ENCODE assay signal across 1 fruit fly cellular context in genomic region chrX:2135868-2136787, dm6.
TF ChIP-seq lines count a peak whose summit lies in the region.

No protein-coding gene starts in this region.

TF ChIP-seq in whole organism, embryonic, 481 proteins besides CTCF, POLR2A, EP300 and RAD21 (continued from another document and continues in another):
- peak; percentile 81 for TF ChIP-seq Ets65A (GFP tag; lab: Kevin White, UChicago)
- no peak for TF ChIP-seq CG1024 (GFP tag; IDR thresholded peaks at IDR 0.05; lab: Robert Waterston, UW)
- no peak for TF ChIP-seq CG10565 (GFP tag; optimal IDR thresholded peaks at IDR 0.05; lab: Kevin White, UChicago)
- TF ChIP-seq Rx (GFP tag; IDR thresholded peaks at IDR 0.05; lab: Robert Waterston, UW): peak; percentile 27; the same call in 1 of the 2 replicates
- TF ChIP-seq CG3995 (GFP tag; optimal IDR thresholded peaks at IDR 0.05; lab: Kevin White, UChicago): no peak
- no peak for TF ChIP-seq trh (GFP tag; optimal IDR thresholded peaks at IDR 0.05; lab: Kevin White, UChicago)
- TF ChIP-seq Neu2 (GFP tag; optimal IDR thresholded peaks at IDR 0.05; lab: Kevin White, UChicago; ENCODE audit: borderline replicate concordance): no peak
- no peak for TF ChIP-seq CG6791 (GFP tag; IDR thresholded peaks at IDR 0.05; lab: Robert Waterston, UW; ENCODE audit: partially characterized antibody)
- no peak for TF ChIP-seq ranshi (GFP tag; IDR thresholded peaks at IDR 0.05; lab: Robert Waterston, UW)
- TF ChIP-seq CG3838 (GFP tag; optimal IDR thresholded peaks at IDR 0.05; lab: Kevin White, UChicago): no peak
- TF ChIP-seq CG4854 (GFP tag; optimal IDR thresholded peaks at IDR 0.05; lab: Kevin White, UChicago): no peak
- no peak for TF ChIP-seq CG18476 (GFP tag; optimal IDR thresholded peaks at IDR 0.05; lab: Kevin White, UChicago)
- TF ChIP-seq CG2875 (GFP tag; optimal IDR thresholded peaks at IDR 0.05; lab: Kevin White, UChicago): no peak
- TF ChIP-seq CG13287 (GFP tag; IDR thresholded peaks at IDR 0.05; lab: Robert Waterston, UW; ENCODE audit: partially characterized antibody): no peak
- no peak for TF ChIP-seq Mad (GFP tag; optimal IDR thresholded peaks at IDR 0.05; lab: Kevin White, UChicago)
- TF ChIP-seq D19B (GFP tag; optimal IDR thresholded peaks at IDR 0.05; lab: Kevin White, UChicago): peak; percentile 69
- TF ChIP-seq chn (GFP tag; optimal IDR thresholded peaks at IDR 0.05; lab: Kevin White, UChicago): no peak
- TF ChIP-seq CG6254 (GFP tag; optimal IDR thresholded peaks at IDR 0.05; lab: Kevin White, UChicago): no peak
- no peak for TF ChIP-seq emc (GFP tag; optimal IDR thresholded peaks at IDR 0.05; lab: Kevin White, UChicago)
- TF ChIP-seq dimm (GFP tag; IDR thresholded peaks at IDR 0.05; lab: Robert Waterston, UW): no peak
- no peak; the same call in 1 of the 2 replicates for TF ChIP-seq E2f1 (GFP tag; IDR thresholded peaks at IDR 0.05; lab: Robert Waterston, UW)
- no peak for TF ChIP-seq danr (GFP tag; IDR thresholded peaks at IDR 0.05; lab: Robert Waterston, UW)
- TF ChIP-seq tll (GFP tag; optimal IDR thresholded peaks at IDR 0.05; lab: Kevin White, UChicago): no peak
- no peak for TF ChIP-seq mirr (GFP tag; optimal IDR thresholded peaks at IDR 0.05; lab: Kevin White, UChicago)
- no peak for TF ChIP-seq fd64A (GFP tag; optimal IDR thresholded peaks at IDR 0.05; lab: Kevin White, UChicago)
- peak; percentile 41 for TF ChIP-seq Dip3 (GFP tag; optimal IDR thresholded peaks at IDR 0.05; lab: Kevin White, UChicago)
- no peak for TF ChIP-seq prd (optimal IDR thresholded peaks at IDR 0.05; lab: Kevin White, UChicago)
- peak; percentile 65; the same call in 2 of the 3 replicates for TF ChIP-seq prd (GFP tag; IDR thresholded peaks at IDR 0.05; lab: Robert Waterston, UW)
- no peak for TF ChIP-seq pfk (GFP tag; optimal IDR thresholded peaks at IDR 0.05; lab: Kevin White, UChicago)
- no peak for TF ChIP-seq wek (GFP tag; optimal IDR thresholded peaks at IDR 0.05; lab: Kevin White, UChicago)
- no peak for TF ChIP-seq Dp (GFP tag; optimal IDR thresholded peaks at IDR 0.05; lab: Kevin White, UChicago)
- no peak for TF ChIP-seq yki (optimal IDR thresholded peaks at IDR 0.05; lab: Kevin White, UChicago)
- peak; percentile 38 for TF ChIP-seq p53 (GFP tag; optimal IDR thresholded peaks at IDR 0.05; lab: Kevin White, UChicago)
- peak; percentile 41 for TF ChIP-seq CG16815 (GFP tag; optimal IDR thresholded peaks at IDR 0.05; lab: Kevin White, UChicago)
- no peak for TF ChIP-seq CG6683 (GFP tag; optimal IDR thresholded peaks at IDR 0.05; lab: Kevin White, UChicago)
- no peak for TF ChIP-seq CG13296 (GFP tag; optimal IDR thresholded peaks at IDR 0.05; lab: Kevin White, UChicago)
- no peak for TF ChIP-seq CG3065 (GFP tag; optimal IDR thresholded peaks at IDR 0.05; lab: Kevin White, UChicago)
- peak; percentile 39 for TF ChIP-seq lilli (GFP tag; optimal IDR thresholded peaks at IDR 0.05; lab: Kevin White, UChicago)
- peak; percentile 30 for TF ChIP-seq mam (GFP tag; optimal IDR thresholded peaks at IDR 0.05; lab: Kevin White, UChicago)
- TF ChIP-seq CG4730 (GFP tag; IDR thresholded peaks at IDR 0.05; lab: Robert Waterston, UW): peak; percentile 54; the same call in 1 of the 2 replicates
- peak; percentile 37; the same call in 1 of the 2 replicates for TF ChIP-seq al (GFP tag; IDR thresholded peaks at IDR 0.05; lab: Robert Waterston, UW)
- TF ChIP-seq disco-r (GFP tag; optimal IDR thresholded peaks at IDR 0.05; lab: Kevin White, UChicago): no peak
- no peak for TF ChIP-seq CG9797 (GFP tag; optimal IDR thresholded peaks at IDR 0.05; lab: Kevin White, UChicago)
- TF ChIP-seq ken (GFP tag; IDR thresholded peaks at IDR 0.05; lab: Robert Waterston, UW): 0 out of 3 replicates have a peak, but pooled peaks have one; percentile 39
- 0 out of 2 replicates have a peak, but pooled peaks have one; percentile 28 for TF ChIP-seq HLH3B (GFP tag; IDR thresholded peaks at IDR 0.05; lab: Robert Waterston, UW)
- peak; percentile 41; the same call in 1 of the 2 replicates for TF ChIP-seq ssp (GFP tag; IDR thresholded peaks at IDR 0.05; lab: Robert Waterston, UW)
- TF ChIP-seq dpn (GFP tag; optimal IDR thresholded peaks at IDR 0.05; lab: Kevin White, UChicago): peak; percentile 12 to 53
- peak; percentile 47 for TF ChIP-seq CG1603 (tag; optimal IDR thresholded peaks at IDR 0.05; lab: Kevin White, UChicago)
- no peak for TF ChIP-seq ftz-f1 (GFP tag; optimal IDR thresholded peaks at IDR 0.05; lab: Kevin White, UChicago)
- TF ChIP-seq pan (optimal IDR thresholded peaks at IDR 0.05; lab: Kevin White, UChicago): no peak
- TF ChIP-seq pan (GFP tag; optimal IDR thresholded peaks at IDR 0.05 in 1 of 2, IDR thresholded peaks at IDR 0.05 in 1 of 2): peak in 1 of 2 experiments; percentile 66
- TF ChIP-seq Usf (GFP tag; optimal IDR thresholded peaks at IDR 0.05; lab: Kevin White, UChicago): no peak
- TF ChIP-seq CG7987 (GFP tag; optimal IDR thresholded peaks at IDR 0.05; lab: Kevin White, UChicago): no peak
- TF ChIP-seq CG11696 (GFP tag; IDR thresholded peaks at IDR 0.05; lab: Robert Waterston, UW): no peak
- TF ChIP-seq CG6854 (GFP tag; optimal IDR thresholded peaks at IDR 0.05; lab: Kevin White, UChicago): no peak
- peak; percentile 6 for TF ChIP-seq lab (GFP tag; optimal IDR thresholded peaks at IDR 0.05; lab: Kevin White, UChicago)
- TF ChIP-seq CG16779 (GFP tag; IDR thresholded peaks at IDR 0.05; lab: Robert Waterston, UW): no peak
- no peak for TF ChIP-seq sna (GFP tag; IDR thresholded peaks at IDR 0.05; lab: Robert Waterston, UW; ENCODE audit: partially characterized antibody)
- peak; percentile 57 for TF ChIP-seq Meics (GFP tag; optimal IDR thresholded peaks at IDR 0.05; lab: Kevin White, UChicago)
- TF ChIP-seq kni (GFP tag; optimal IDR thresholded peaks at IDR 0.05; lab: Kevin White, UChicago): no peak
- TF ChIP-seq gt (GFP tag; IDR thresholded peaks at IDR 0.05; lab: Robert Waterston, UW): no peak
- peak; percentile 68 for TF ChIP-seq dysf (GFP tag; IDR thresholded peaks at IDR 0.05; lab: Robert Waterston, UW)
- no peak for TF ChIP-seq CG8089 (GFP tag; optimal IDR thresholded peaks at IDR 0.05; lab: Kevin White, UChicago)
- TF ChIP-seq CG7786 (GFP tag; optimal IDR thresholded peaks at IDR 0.05; lab: Kevin White, UChicago): peak; percentile 33
- no peak for TF ChIP-seq CG4328 (GFP tag; optimal IDR thresholded peaks at IDR 0.05; lab: Kevin White, UChicago)
- TF ChIP-seq Six4 (GFP tag; optimal IDR thresholded peaks at IDR 0.05; lab: Kevin White, UChicago): no peak
- TF ChIP-seq ac (GFP tag; optimal IDR thresholded peaks at IDR 0.05; lab: Kevin White, UChicago): no peak
- TF ChIP-seq CG16813 (GFP tag; IDR thresholded peaks at IDR 0.05; lab: Robert Waterston, UW; ENCODE audit: partially characterized antibody): no peak
- TF ChIP-seq CG42726 (GFP tag; IDR thresholded peaks at IDR 0.05; lab: Robert Waterston, UW; ENCODE audit: partially characterized antibody): no peak
- TF ChIP-seq unpg (GFP tag; optimal IDR thresholded peaks at IDR 0.05; lab: Kevin White, UChicago): peak; percentile 45
- no peak for TF ChIP-seq eyg (GFP tag; optimal IDR thresholded peaks at IDR 0.05; lab: Kevin White, UChicago)
- TF ChIP-seq onecut (GFP tag; IDR thresholded peaks at IDR 0.05; lab: Robert Waterston, UW): no peak
- TF ChIP-seq CG31224 (GFP tag; IDR thresholded peaks at IDR 0.05; lab: Robert Waterston, UW): no peak
- TF ChIP-seq bigmax (GFP tag; optimal IDR thresholded peaks at IDR 0.05; lab: Kevin White, UChicago): no peak
- no peak for TF ChIP-seq fru (optimal IDR thresholded peaks at IDR 0.05; lab: Kevin White, UChicago)
- TF ChIP-seq peb (GFP tag; IDR thresholded peaks at IDR 0.05; lab: Robert Waterston, UW): no peak
- no peak for TF ChIP-seq Doc2 (GFP tag; IDR thresholded peaks at IDR 0.05; lab: Robert Waterston, UW)
- TF ChIP-seq tup (GFP tag; optimal IDR thresholded peaks at IDR 0.05; lab: Kevin White, UChicago): no peak
- TF ChIP-seq gcm2 (GFP tag; optimal IDR thresholded peaks at IDR 0.05; lab: Kevin White, UChicago): no peak
- no peak; the same call in 2 of the 3 replicates for TF ChIP-seq CG2199 (GFP tag; IDR thresholded peaks at IDR 0.05; lab: Robert Waterston, UW)
- TF ChIP-seq abd-A (tag; optimal IDR thresholded peaks at IDR 0.05; lab: Kevin White, UChicago): no peak
- TF ChIP-seq tap (tag; optimal IDR thresholded peaks at IDR 0.05; lab: Kevin White, UChicago): no peak
- TF ChIP-seq CG10654 (GFP tag; optimal IDR thresholded peaks at IDR 0.05; lab: Kevin White, UChicago): no peak
- no peak for TF ChIP-seq YL-1 (GFP tag; optimal IDR thresholded peaks at IDR 0.05; lab: Kevin White, UChicago)
- peak; percentile 33 for TF ChIP-seq zfh2 (GFP tag; optimal IDR thresholded peaks at IDR 0.05; lab: Kevin White, UChicago)
- no peak for TF ChIP-seq Deaf1 (tag; optimal IDR thresholded peaks at IDR 0.05; lab: Kevin White, UChicago)
- TF ChIP-seq stwl (tag; optimal IDR thresholded peaks at IDR 0.05; lab: Kevin White, UChicago): no peak
- no peak for TF ChIP-seq CG14965 (GFP tag; optimal IDR thresholded peaks at IDR 0.05; lab: Kevin White, UChicago; ENCODE audit: borderline replicate concordance)
- no peak for TF ChIP-seq CG13123 (GFP tag; optimal IDR thresholded peaks at IDR 0.05; lab: Kevin White, UChicago)
- peak; percentile 0 for TF ChIP-seq CG17802 (tag; optimal IDR thresholded peaks at IDR 0.05; lab: Kevin White, UChicago)
- TF ChIP-seq B-H1 (GFP tag; IDR thresholded peaks at IDR 0.05; lab: Robert Waterston, UW): peak; percentile 11; the same call in 1 of the 3 replicates
- peak; percentile 34 for TF ChIP-seq ATbp (GFP tag; optimal IDR thresholded peaks at IDR 0.05; lab: Kevin White, UChicago)
- peak; percentile 57 for TF ChIP-seq CG32532 (GFP tag; IDR thresholded peaks at IDR 0.05; lab: Robert Waterston, UW)
- no peak for TF ChIP-seq Eip74EF (GFP tag; optimal IDR thresholded peaks at IDR 0.05; lab: Kevin White, UChicago)
- no peak for TF ChIP-seq CG12769 (tag; optimal IDR thresholded peaks at IDR 0.05; lab: Kevin White, UChicago)
- TF ChIP-seq Trl (optimal IDR thresholded peaks at IDR 0.05; lab: Kevin White, UChicago): no peak
- TF ChIP-seq Trl (GFP tag; optimal IDR thresholded peaks at IDR 0.05; lab: Kevin White, UChicago): no peak
- no peak; the same call in 1 of the 2 replicates for TF ChIP-seq stc (GFP tag; IDR thresholded peaks at IDR 0.05; lab: Robert Waterston, UW)
- TF ChIP-seq slbo (GFP tag; IDR thresholded peaks at IDR 0.05; lab: Robert Waterston, UW): peak; percentile 54
- TF ChIP-seq corto (GFP tag; optimal IDR thresholded peaks at IDR 0.05; lab: Kevin White, UChicago): no peak
- TF ChIP-seq CG6689 (GFP tag; IDR thresholded peaks at IDR 0.05; lab: Robert Waterston, UW): peak; percentile 37; the same call in 1 of the 2 replicates
- TF ChIP-seq crc (GFP tag; optimal IDR thresholded peaks at IDR 0.05; lab: Kevin White, UChicago): no peak
- TF ChIP-seq CG9727 (GFP tag; optimal IDR thresholded peaks at IDR 0.05; lab: Kevin White, UChicago): no peak
- no peak for TF ChIP-seq Lpt (GFP tag; optimal IDR thresholded peaks at IDR 0.05; lab: Kevin White, UChicago)
- no peak for TF ChIP-seq CG18764 (GFP tag; optimal IDR thresholded peaks at IDR 0.05; lab: Kevin White, UChicago)
- TF ChIP-seq Fer3 (tag; optimal IDR thresholded peaks at IDR 0.05; lab: Kevin White, UChicago): no peak
- peak; percentile 23; the same call in 1 of the 3 replicates for TF ChIP-seq CG11695 (GFP tag; IDR thresholded peaks at IDR 0.05; lab: Robert Waterston, UW)
- no peak for TF ChIP-seq Hr78 (GFP tag; optimal IDR thresholded peaks at IDR 0.05; lab: Kevin White, UChicago)
- TF ChIP-seq crp (GFP tag; optimal IDR thresholded peaks at IDR 0.05; lab: Kevin White, UChicago): no peak
- TF ChIP-seq Tbp (GFP tag; optimal IDR thresholded peaks at IDR 0.05; lab: Kevin White, UChicago): no peak
- no peak for TF ChIP-seq NK7.1 (GFP tag; optimal IDR thresholded peaks at IDR 0.05; lab: Kevin White, UChicago)
- no peak for TF ChIP-seq so (GFP tag; IDR thresholded peaks at IDR 0.05; lab: Robert Waterston, UW)
- TF ChIP-seq fu2 (GFP tag; optimal IDR thresholded peaks at IDR 0.05; lab: Kevin White, UChicago): no peak
- TF ChIP-seq Opbp (GFP tag; IDR thresholded peaks at IDR 0.05; lab: Robert Waterston, UW; ENCODE audit: partially characterized antibody): no peak
- TF ChIP-seq CG15479 (GFP tag; optimal IDR thresholded peaks at IDR 0.05; lab: Kevin White, UChicago): no peak
- no peak for TF ChIP-seq CG10979 (tag; optimal IDR thresholded peaks at IDR 0.05; lab: Kevin White, UChicago)
- TF ChIP-seq Hmx (GFP tag; optimal IDR thresholded peaks at IDR 0.05; lab: Kevin White, UChicago): no peak
- peak; percentile 20 for TF ChIP-seq ash1 (GFP tag; optimal IDR thresholded peaks at IDR 0.05; lab: Kevin White, UChicago)
- TF ChIP-seq jumu (GFP tag; optimal IDR thresholded peaks at IDR 0.05; lab: Kevin White, UChicago): peak; percentile 58
- TF ChIP-seq lola (GFP tag; optimal IDR thresholded peaks at IDR 0.05; lab: Kevin White, UChicago): peak in 1 of 3 experiments; percentile 21
- 0 out of 3 replicates have a peak, but pooled peaks have one; percentile 41 for TF ChIP-seq CG11560 (tag; IDR thresholded peaks at IDR 0.05; lab: Robert Waterston, UW)
- peak; percentile 52 for TF ChIP-seq Oli (tag; optimal IDR thresholded peaks at IDR 0.05; lab: Kevin White, UChicago)
- peak; percentile 41 for TF ChIP-seq H2.0 (GFP tag; IDR thresholded peaks at IDR 0.05; lab: Robert Waterston, UW)
- no peak for TF ChIP-seq Hey (tag; optimal IDR thresholded peaks at IDR 0.05; lab: Kevin White, UChicago)
- TF ChIP-seq CG17361 (GFP tag; IDR thresholded peaks at IDR 0.05; lab: Robert Waterston, UW): peak; percentile 24; the same call in 1 of the 3 replicates
- TF ChIP-seq crol (GFP tag; IDR thresholded peaks at IDR 0.05; lab: Robert Waterston, UW): no peak
- no peak for TF ChIP-seq CG17829 (tag; optimal IDR thresholded peaks at IDR 0.05; lab: Kevin White, UChicago)
- TF ChIP-seq salm (tag; optimal IDR thresholded peaks at IDR 0.05; lab: Kevin White, UChicago): no peak
- TF ChIP-seq ind (GFP tag; optimal IDR thresholded peaks at IDR 0.05; lab: Kevin White, UChicago): peak; percentile 51
- no peak for TF ChIP-seq CG17385 (GFP tag; optimal IDR thresholded peaks at IDR 0.05; lab: Kevin White, UChicago)
- no peak for TF ChIP-seq dmrt11E (tag; optimal IDR thresholded peaks at IDR 0.05; lab: Kevin White, UChicago)
- TF ChIP-seq CG12236 (GFP tag; optimal IDR thresholded peaks at IDR 0.05; lab: Kevin White, UChicago): no peak
- no peak for TF ChIP-seq CG17186 (GFP tag; optimal IDR thresholded peaks at IDR 0.05; lab: Kevin White, UChicago)
- peak; percentile 15; the same call in 1 of the 3 replicates for TF ChIP-seq CG11456 (GFP tag; IDR thresholded peaks at IDR 0.05; lab: Robert Waterston, UW)
- no peak for TF ChIP-seq bowl (GFP tag; IDR thresholded peaks at IDR 0.05; lab: Robert Waterston, UW)
